Worm (Caenorhabditis elegans) whole organism, L3 larva: ENCODE data around the gene Y48C3A.5.
A peak's percentile ranks its signal among the peaks of the same experiment; 100 is the strongest.

Experiments
- aly-2 ChIP-seq: fragments of 150-350 bp; optimal IDR thresholded peaks from 2 replicates; lab custom pipeline; 2014; ENCODE audit warnings: missing biosample characterization, missing genetic modification characterization
- ama-1 ChIP-seq: fragments of 150-350 bp; optimal IDR thresholded peaks from 2 replicates; lab custom pipeline; 2018
- ceh-16 ChIP-seq: sonication (generic microtip); optimal IDR thresholded peaks from 2 replicates; lab custom pipeline; 2017; ENCODE audit warnings: missing biosample characterization, missing genetic modification characterization
- ceh-28 ChIP-seq: fragments of 150-350 bp; optimal IDR thresholded peaks from 2 replicates; lab custom pipeline; 2014; ENCODE audit warnings: missing biosample characterization, missing genetic modification reagents, missing genetic modification characterization
- ceh-9 ChIP-seq: sonication (generic microtip); optimal IDR thresholded peaks from 2 replicates; lab custom pipeline; 2018; ENCODE audit warnings: missing biosample characterization, missing genetic modification characterization
- daf-12 ChIP-seq: fragments of 150-350 bp; optimal IDR thresholded peaks from 2 replicates; lab custom pipeline; 2014; ENCODE audit warnings: missing biosample characterization, missing genetic modification reagents, missing genetic modification characterization
- egl-27 ChIP-seq: sonication (generic microtip); optimal IDR thresholded peaks from 4 replicates; lab custom pipeline; 2017; ENCODE audit warnings: missing biosample characterization, missing genetic modification reagents, missing genetic modification characterization
- egl-5 ChIP-seq: fragments of 150-350 bp; optimal IDR thresholded peaks from 2 replicates; lab custom pipeline; 2017; ENCODE audit warnings: missing biosample characterization, missing genetic modification reagents, missing genetic modification characterization, inconsistent platforms
- elt-1 ChIP-seq: fragments of 150-350 bp; optimal IDR thresholded peaks from 2 replicates; lab custom pipeline; 2014; ENCODE audit warnings: missing biosample characterization, missing genetic modification characterization
- elt-2 ChIP-seq: sonication (generic microtip); optimal IDR thresholded peaks from 2 replicates; lab custom pipeline; 2016; ENCODE audit warnings: missing genetic modification reagents, mild to moderate bottlenecking, missing genetic modification characterization, missing compliant biosample characterization
- elt-3 ChIP-seq, 3 experiments: fragments of 150-350 bp in 1 of 3; sonication (generic microtip) in 2 of 3; optimal IDR thresholded peaks; 2 replicates in 2 of 3; 4 replicates in 1 of 3; lab custom pipeline; 2014 to 2017; ENCODE audit warnings: missing biosample characterization in 3 of 3, missing genetic modification characterization in 3 of 3
- eor-1 ChIP-seq, 2 experiments: fragments of 150-350 bp; optimal IDR thresholded peaks; 2 replicates each; lab custom pipeline; 2014 to 2018; ENCODE audit warnings: missing biosample characterization in 2 of 2, missing genetic modification characterization in 2 of 2
- fkh-10 ChIP-seq: sonication (generic microtip); optimal IDR thresholded peaks from 2 replicates; lab custom pipeline; 2017; ENCODE audit warnings: missing biosample characterization, missing genetic modification reagents, missing genetic modification characterization
- jun-1 ChIP-seq: fragments of 150-350 bp; optimal IDR thresholded peaks from 2 replicates; lab custom pipeline; 2014; ENCODE audit warnings: missing biosample characterization, missing genetic modification reagents, missing genetic modification characterization
- lin-15B ChIP-seq: fragments of 150-350 bp; optimal IDR thresholded peaks from 2 replicates; lab custom pipeline; 2014; ENCODE audit warnings: missing biosample characterization, missing genetic modification characterization
- lin-39 ChIP-seq: fragments of 150-350 bp; optimal IDR thresholded peaks from 2 replicates; lab custom pipeline; 2018; ENCODE audit warnings: missing biosample characterization, missing genetic modification reagents, missing genetic modification characterization
- lsy-12 ChIP-seq: sonication (generic microtip); optimal IDR thresholded peaks from 2 replicates; lab custom pipeline; 2016; ENCODE audit warnings: mild to moderate bottlenecking, missing genetic modification characterization, missing compliant biosample characterization
- mdl-1 ChIP-seq: fragments of 150-350 bp; optimal IDR thresholded peaks from 2 replicates; lab custom pipeline; 2014; ENCODE audit warnings: missing biosample characterization, missing genetic modification characterization
- nfya-1 ChIP-seq: sonication (generic microtip); optimal IDR thresholded peaks from 2 replicates; lab custom pipeline; 2017; ENCODE audit warnings: missing genetic modification characterization, mild to moderate bottlenecking, missing compliant biosample characterization, antibody characterized with exemption, moderate library complexity; ENCODE audit not compliant: insufficient read depth
- nhr-11 ChIP-seq: fragments of 150-350 bp; optimal IDR thresholded peaks from 2 replicates; lab custom pipeline; 2014; ENCODE audit warnings: missing biosample characterization, missing genetic modification characterization
- nhr-28 ChIP-seq: fragments of 150-350 bp; optimal IDR thresholded peaks from 2 replicates; lab custom pipeline; 2014; ENCODE audit warnings: missing biosample characterization, missing genetic modification characterization
- nhr-43 ChIP-seq: sonication (generic microtip); optimal IDR thresholded peaks from 2 replicates; lab custom pipeline; 2016; ENCODE audit warnings: mild to moderate bottlenecking, missing genetic modification characterization, missing compliant biosample characterization; ENCODE audit not compliant: poor library complexity, severe bottlenecking
- nhr-67 ChIP-seq: fragments of 150-350 bp; optimal IDR thresholded peaks from 2 replicates; lab custom pipeline; 2014; ENCODE audit warnings: missing biosample characterization, missing genetic modification characterization
- nhr-77 ChIP-seq: fragments of 150-350 bp; optimal IDR thresholded peaks from 2 replicates; lab custom pipeline; 2014; ENCODE audit warnings: missing biosample characterization, missing genetic modification characterization
- sea-2 ChIP-seq: fragments of 150-350 bp; sonication (generic microtip); optimal IDR thresholded peaks from 4 replicates; lab custom pipeline; 2014; ENCODE audit warnings: missing biosample characterization, missing genetic modification reagents, missing genetic modification characterization
- tbx-2 ChIP-seq: sonication (generic microtip); optimal IDR thresholded peaks from 2 replicates; lab custom pipeline; 2016; ENCODE audit warnings: mild to moderate bottlenecking, missing genetic modification characterization, missing compliant biosample characterization
- unc-62 ChIP-seq: fragments of 150-350 bp; sonication (generic microtip); optimal IDR thresholded peaks from 4 replicates; lab custom pipeline; 2014; ENCODE audit warnings: missing biosample characterization, missing genetic modification reagents, missing genetic modification characterization
- ztf-4 ChIP-seq: fragments of 150-350 bp; optimal IDR thresholded peaks from 2 replicates; lab custom pipeline; 2014; ENCODE audit warnings: missing biosample characterization, missing genetic modification characterization

Y48C3A.5 gene

ce11 chrII:13248886-13249285 is 22.0 kb upstream of the Y48C3A.5 start, which contains the start of gene F15D4.6:
Gene F15D4.6, plus strand, starts transcription at chrII:13249186.
- TF ChIP-seq elt-1 (tag; lab: Kevin White, UChicago) (no peak), nfya-1 (tag; lab: Kevin White, UChicago) (no peak)

- no peak for TF ChIP-seq lin-39 (tag; lab: Kevin White, UChicago)
- TF ChIP-seq nfya-1 (tag; lab: Kevin White, UChicago), result no peak
Measured at ce11 chrII:13255291-13255690, 15.6 kb upstream of the Y48C3A.5 start.

- TF ChIP-seq nhr-43 (tag; lab: Kevin White, UChicago), result no peak
Measured at ce11 chrII:13260540-13260939, 10.3 kb upstream of the Y48C3A.5 start.

- TF ChIP-seq elt-3 (tag; optimal IDR thresholded peaks at IDR 0.05; lab: Kevin White, UChicago) (no peak), egl-5 (no peak), ceh-9 (tag; lab: Kevin White, UChicago) (no peak), jun-1 (tag; lab: Kevin White, UChicago) (no peak), sea-2 (GFP tag; lab: Kevin White, UChicago) (no peak), aly-2 (tag; lab: Kevin White, UChicago) (no peak)
Measured at ce11 chrII:13267305-13267704, 3.6 kb upstream of the Y48C3A.5 start.

- TF ChIP-seq lin-15B (tag; lab: Kevin White, UChicago), result no peak
- TF ChIP-seq ceh-28 (tag; lab: Kevin White, UChicago), result no peak
- TF ChIP-seq nhr-11, result no peak
Measured at ce11 chrII:13278214-13278613, 7.3 kb downstream of the Y48C3A.5 start.

ce11 chrII:13278716-13279115 is 7.8 kb downstream of the Y48C3A.5 start:
- no peak for TF ChIP-seq ama-1 (lab: Kevin White, UChicago)
- TF ChIP-seq daf-12 (tag; lab: Kevin White, UChicago), result no peak
- TF ChIP-seq lin-39 (tag; lab: Kevin White, UChicago), result no peak
- TF ChIP-seq tbx-2, result no peak
- TF ChIP-seq mdl-1, result no peak
- TF ChIP-seq nhr-28 (tag; lab: Kevin White, UChicago), result no peak
- TF ChIP-seq lin-15B (tag; lab: Kevin White, UChicago), result no peak

- TF ChIP-seq ztf-4 (tag; lab: Kevin White, UChicago), result no peak
- peak; percentile 2 for TF ChIP-seq lsy-12 (tag; lab: Kevin White, UChicago)
Measured at ce11 chrII:13279216-13280123, 8.6 kb downstream of the Y48C3A.5 start.

ce11 chrII:13282566-13282965 is 11.7 kb downstream of the Y48C3A.5 start:
- TF ChIP-seq ztf-4 (tag; lab: Kevin White, UChicago) (no peak), nhr-11 (no peak), elt-2 (tag; lab: Kevin White, UChicago) (no peak), nhr-67 (tag; lab: Kevin White, UChicago) (no peak), tbx-2 (no peak), ceh-9 (tag; lab: Kevin White, UChicago) (no peak), mdl-1 (no peak), elt-1 (tag; lab: Kevin White, UChicago) (no peak), sea-2 (GFP tag; lab: Kevin White, UChicago) (no peak), unc-62 (no peak), eor-1 (tag; optimal IDR thresholded peaks at IDR 0.05; lab: Kevin White, UChicago) (no peak), nhr-77 (tag; lab: Kevin White, UChicago) (no peak), aly-2 (tag; lab: Kevin White, UChicago) (no peak), nfya-1 (tag; lab: Kevin White, UChicago) (no peak), ceh-16 (tag; lab: Kevin White, UChicago) (no peak), elt-3 (tag; optimal IDR thresholded peaks at IDR 0.05; lab: Kevin White, UChicago) (no peak), fkh-10 (GFP tag; lab: Kevin White, UChicago) (no peak), egl-27 (tag; lab: Kevin White, UChicago) (no peak)
